Worm (Caenorhabditis elegans) whole organism, young adult: Measurements from ENCODE around the gene nhr-227.

Experiments used
- F49E8.2 ChIP-seq: sonication (generic microtip); optimal IDR thresholded peaks from 3 replicates; lab custom pipeline; 2017; ENCODE audit warnings: missing genetic modification characterization, mild to moderate bottlenecking, missing compliant biosample characterization, antibody characterized with exemption, moderate library complexity; ENCODE audit not compliant: insufficient read depth
- attf-5 ChIP-seq: fragments of 200-800 bp; sonication (Bioruptor generic); optimal IDR thresholded peaks from 2 replicates; lab custom pipeline; 2018; ENCODE audit warnings: mild to moderate bottlenecking, missing genetic modification characterization, missing compliant biosample characterization
- ceh-100 ChIP-seq: fragments of 200-800 bp; sonication (Bioruptor generic); IDR thresholded peaks from 2 replicates; pipeline ENCODE4 v1.3.6; 2022; ENCODE audit warnings: missing genetic modification reagents, missing genetic modification characterization, missing compliant biosample characterization
- ceh-79 ChIP-seq: sonication (generic microtip); optimal IDR thresholded peaks from 2 replicates; lab custom pipeline; 2017; ENCODE audit warnings: mild to moderate bottlenecking, missing genetic modification characterization, missing compliant biosample characterization
- dox-1 ChIP-seq: fragments of 200-800 bp; sonication (Bioruptor generic); IDR thresholded peaks from 2 replicates; pipeline ENCODE4 v1.3.6; 2022; ENCODE audit warnings: missing genetic modification reagents, missing genetic modification characterization, missing compliant biosample characterization
- dpl-1 ChIP-seq: fragments of 150-350 bp; optimal IDR thresholded peaks from 2 replicates; lab custom pipeline; 2014; ENCODE audit warnings: missing biosample characterization, missing genetic modification reagents, missing genetic modification characterization
- hmg-20 ChIP-seq: fragments of 200-800 bp; sonication (Bioruptor generic); IDR thresholded peaks from 2 replicates; pipeline ENCODE4 v1.3.6; 2022; ENCODE audit warnings: missing genetic modification reagents, missing genetic modification characterization, missing compliant biosample characterization
- unc-130 ChIP-seq: sonication (generic microtip); optimal IDR thresholded peaks from 2 replicates; lab custom pipeline; 2016; ENCODE audit warnings: missing genetic modification reagents, missing genetic modification characterization, missing compliant biosample characterization
- xnd-1 ChIP-seq: sonication (generic microtip); optimal IDR thresholded peaks from 2 replicates; lab custom pipeline; 2016; ENCODE audit warnings: missing genotype, missing genetic modification reagents, missing genetic modification characterization, missing compliant biosample characterization
- ztf-28 ChIP-seq: fragments of 200-800 bp; sonication (Bioruptor generic); IDR thresholded peaks from 2 replicates; pipeline ENCODE4 v1.3.6; 2022; ENCODE audit warnings: missing genetic modification reagents, missing genetic modification characterization, missing compliant biosample characterization

DNA sequence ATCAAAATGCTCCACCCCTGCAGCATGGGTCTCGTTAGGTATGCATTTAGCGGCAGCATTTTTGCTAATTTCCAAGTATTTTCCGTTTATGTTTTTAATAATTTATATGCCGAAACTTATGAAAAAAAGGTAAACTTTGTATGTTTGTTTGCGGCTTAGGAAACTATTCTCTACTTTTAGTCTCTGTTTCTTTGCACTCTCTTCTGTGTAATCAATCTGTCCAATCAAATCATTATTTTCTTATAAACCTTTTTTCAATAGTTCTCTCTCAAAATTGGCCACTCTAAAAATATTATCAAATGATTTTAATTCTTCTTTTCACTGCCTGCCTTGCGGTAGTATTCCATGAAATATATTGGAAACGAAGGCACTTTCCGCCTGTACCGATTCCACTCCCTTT is 47.2 kb upstream of the nhr-227 start:
- TF ChIP-seq ceh-100 (no peak), ztf-28 (no peak), F49E8.2 (no peak), unc-130 (GFP tag; lab: Kevin White, UChicago) (no peak), dox-1 (no peak), hmg-20 (no peak), dpl-1 (no peak), attf-5 (GFP tag; lab: Kevin White, UChicago) (no peak), ceh-79 (tag; lab: Kevin White, UChicago) (no peak), xnd-1 (tag; lab: Kevin White, UChicago) (no peak)
